Worm (Caenorhabditis elegans) whole organism, L2 larva: ENCODE data around the gene F20B10.3.

Source experiments
- dmd-4 ChIP-seq: sonication (generic microtip); optimal IDR thresholded peaks from 2 replicates; lab custom pipeline; 2017; ENCODE audit warnings: missing biosample characterization, missing genetic modification characterization
- elt-3 ChIP-seq: sonication (generic microtip); optimal IDR thresholded peaks from 2 replicates; lab custom pipeline; 2017; ENCODE audit warnings: missing biosample characterization, missing genetic modification characterization
- sma-3 ChIP-seq: sonication (generic microtip); optimal IDR thresholded peaks from 2 replicates; lab custom pipeline; 2016; ENCODE audit warnings: missing genetic modification reagents, missing genetic modification characterization, missing compliant biosample characterization
- zag-1 ChIP-seq: fragments of 150-350 bp; optimal IDR thresholded peaks from 2 replicates; lab custom pipeline; 2014; ENCODE audit warnings: missing biosample characterization, missing genetic modification characterization

DNA sequence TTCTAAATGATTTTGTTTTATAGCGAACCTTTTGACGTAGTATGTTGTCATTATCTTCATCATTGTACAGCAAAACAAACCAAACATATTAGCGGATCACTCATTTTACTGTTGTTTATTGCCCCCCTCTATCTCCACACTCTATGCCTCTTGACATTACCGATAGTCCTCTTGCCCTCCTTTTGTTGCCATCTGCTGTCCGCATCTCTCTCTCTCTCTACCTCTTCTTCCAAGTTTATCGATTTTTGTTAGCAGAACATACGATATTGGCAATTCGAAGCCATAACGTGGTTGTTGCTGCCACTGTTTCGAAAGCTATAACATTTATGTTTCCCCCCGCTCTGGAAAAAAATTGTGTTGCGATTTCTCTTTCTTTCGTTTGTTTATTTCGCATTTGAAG, 10.1 kb upstream of the F20B10.3 start:
- TF ChIP-seq dmd-4 (tag; lab: Kevin White, UChicago) (no peak), sma-3 (no peak), zag-1 (tag; lab: Kevin White, UChicago) (no peak), elt-3 (tag; lab: Kevin White, UChicago) (no peak)
